Fruit fly (Drosophila melanogaster) whole organism, embryonic: ENCODE results near the gene CG34266.
A peak's percentile ranks its signal among the peaks of the same experiment; 100 is the strongest.

Source experiments
- ATbp ChIP-seq: fragments of 200-800 bp; sonication (Bioruptor generic); optimal IDR thresholded peaks from 2 replicates; lab custom pipeline; 2017; ENCODE audit warnings: missing biosample characterization, mild to moderate bottlenecking, missing genetic modification characterization, missing genetic modification reagents
- Bteb2 ChIP-seq: fragments of 200-800 bp; sonication (Bioruptor generic); optimal IDR thresholded peaks from 2 replicates; lab custom pipeline; 2016; ENCODE audit warnings: missing biosample characterization, missing genetic modification characterization
- CG10321 ChIP-seq: fragments of 200-800 bp; sonication (Bioruptor generic); IDR thresholded peaks from 2 replicates; pipeline ENCODE4 v1.3.6; 2022; ENCODE audit warnings: missing biosample characterization, missing genetic modification characterization
- CG10959 ChIP-seq: fragments of 200-800 bp; sonication (Bioruptor generic); IDR thresholded peaks from 2 replicates; pipeline ENCODE4 v1.3.6; 2022; ENCODE audit warnings: missing biosample characterization, missing genetic modification characterization
- CG11696 ChIP-seq: fragments of 200-800 bp; sonication (Bioruptor generic); IDR thresholded peaks from 2 replicates; pipeline ENCODE4 v1.3.6; 2022; ENCODE audit warnings: missing biosample characterization, missing genetic modification characterization
- CG12104 ChIP-seq: fragments of 200-800 bp; sonication (Bioruptor generic); optimal IDR thresholded peaks from 3 replicates; lab custom pipeline; 2016; ENCODE audit warnings: missing biosample characterization, missing genetic modification characterization
- CG13424 ChIP-seq: fragments of 200-800 bp; sonication (Bioruptor generic); optimal IDR thresholded peaks from 2 replicates; lab custom pipeline; 2019; ENCODE audit warnings: missing biosample characterization, mild to moderate bottlenecking, missing genetic modification characterization, moderate library complexity
- CG17359 ChIP-seq: fragments of 200-800 bp; sonication (Bioruptor generic); optimal IDR thresholded peaks from 3 replicates; lab custom pipeline; 2018; ENCODE audit warnings: missing biosample characterization, mild to moderate bottlenecking, missing genetic modification characterization, moderate library complexity
- CG2889 ChIP-seq: fragments of 200-800 bp; sonication (Bioruptor generic); IDR thresholded peaks from 3 replicates; pipeline ENCODE4 v1.3.6; 2022; ENCODE audit warnings: missing biosample characterization, missing genetic modification characterization
- CG34376 ChIP-seq: fragments of 200-800 bp; sonication (Bioruptor generic); optimal IDR thresholded peaks from 2 replicates; lab custom pipeline; 2018; ENCODE audit warnings: missing biosample characterization, mild to moderate bottlenecking, missing genetic modification characterization
- CG4328 ChIP-seq: fragments of 200-800 bp; sonication (Bioruptor generic); optimal IDR thresholded peaks from 3 replicates; lab custom pipeline; 2017; ENCODE audit warnings: missing biosample characterization, missing genetic modification reagents, missing genetic modification characterization
- CG4707 ChIP-seq: fragments of 200-800 bp; sonication (Bioruptor generic); optimal IDR thresholded peaks from 2 replicates; lab custom pipeline; 2018; ENCODE audit warnings: missing biosample characterization, mild to moderate bottlenecking, missing genetic modification characterization, moderate library complexity
- CG4820 ChIP-seq: fragments of 200-800 bp; sonication (Bioruptor generic); optimal IDR thresholded peaks from 3 replicates; lab custom pipeline; 2016; ENCODE audit warnings: missing biosample characterization, missing genetic modification characterization
- CG5953 ChIP-seq: fragments of 200-800 bp; sonication (Bioruptor generic); IDR thresholded peaks from 2 replicates; pipeline ENCODE4 v1.3.6; 2022; ENCODE audit warnings: missing biosample characterization, missing genetic modification characterization
- CG6854 ChIP-seq: fragments of 200-800 bp; sonication (Bioruptor generic); optimal IDR thresholded peaks from 3 replicates; lab custom pipeline; 2017; ENCODE audit warnings: missing biosample characterization, mild to moderate bottlenecking, missing genetic modification characterization
- CG7271 ChIP-seq: fragments of 200-800 bp; sonication (Bioruptor generic); optimal IDR thresholded peaks from 2 replicates; lab custom pipeline; 2018; ENCODE audit warnings: missing biosample characterization, mild to moderate bottlenecking, missing genetic modification characterization, moderate library complexity
- CG7357 ChIP-seq: fragments of 200-800 bp; sonication (Bioruptor generic); IDR thresholded peaks from 3 replicates; pipeline ENCODE4 v1.3.6; 2022; ENCODE audit warnings: missing biosample characterization, missing genetic modification characterization
- CG7963 ChIP-seq: fragments of 200-800 bp; sonication (Bioruptor generic); IDR thresholded peaks from 3 replicates; pipeline ENCODE4 v1.3.6; 2022; ENCODE audit warnings: missing biosample characterization, missing genetic modification characterization; ENCODE audit not compliant: partially characterized antibody
- Dad ChIP-seq: fragments of 200-800 bp; sonication (Bioruptor generic); optimal IDR thresholded peaks from 3 replicates; lab custom pipeline; 2016; ENCODE audit warnings: missing biosample characterization, missing genetic modification characterization
- ERR ChIP-seq: fragments of 200-800 bp; sonication (Bioruptor generic); optimal IDR thresholded peaks from 2 replicates; lab custom pipeline; 2016; ENCODE audit warnings: missing biosample characterization, missing genetic modification characterization
- Ets65A ChIP-seq: fragments of 200-800 bp; sonication (Bioruptor generic); peaks from one replicate; lab custom pipeline; 2016; ENCODE audit warnings: missing biosample characterization, missing genetic modification characterization
- HLH54F ChIP-seq: fragments of 200-800 bp; sonication (Bioruptor generic); optimal IDR thresholded peaks from 3 replicates; lab custom pipeline; 2016; ENCODE audit warnings: missing biosample characterization, missing genetic modification characterization
- Hr51 ChIP-seq, 2 experiments: fragments of 200-800 bp; sonication (Bioruptor generic); optimal IDR thresholded peaks; 2 replicates in 1 of 2; 3 replicates in 1 of 2; lab custom pipeline; 2016 to 2018; ENCODE audit warnings: missing biosample characterization in 2 of 2, missing genetic modification characterization in 2 of 2, mild to moderate bottlenecking in 1 of 2, moderate library complexity in 1 of 2
- Mes4 ChIP-seq: fragments of 200-800 bp; sonication (Bioruptor generic); optimal IDR thresholded peaks from 2 replicates; lab custom pipeline; 2016; ENCODE audit warnings: missing biosample characterization, missing genetic modification characterization
- NC2α ChIP-seq: fragments of 200-800 bp; sonication (Bioruptor generic); optimal IDR thresholded peaks from 2 replicates; lab custom pipeline; 2016; ENCODE audit warnings: missing biosample characterization, missing genetic modification characterization
- Nf-YA ChIP-seq: fragments of 200-800 bp; sonication (Bioruptor generic); IDR thresholded peaks from 2 replicates; pipeline ENCODE4 v1.3.6; 2022; ENCODE audit warnings: missing biosample characterization, missing genetic modification characterization
- Pdp1 ChIP-seq, 2 experiments: fragments of 200-800 bp; sonication (Bioruptor generic); optimal IDR thresholded peaks; 3 replicates each; lab custom pipeline; 2016; ENCODE audit warnings: missing biosample characterization in 2 of 2, missing genetic modification characterization in 2 of 2, mild to moderate bottlenecking in 1 of 2, moderate library complexity in 1 of 2
- Sox100B ChIP-seq: fragments of 200-800 bp; sonication (Bioruptor generic); optimal IDR thresholded peaks from 3 replicates; lab custom pipeline; 2018; ENCODE audit warnings: missing biosample characterization, mild to moderate bottlenecking, missing genetic modification characterization
- ap ChIP-seq: fragments of 200-800 bp; sonication (Bioruptor generic); IDR thresholded peaks from 2 replicates; pipeline ENCODE4 v1.3.6; 2022; ENCODE audit warnings: missing biosample characterization, missing genetic modification characterization
- bsh ChIP-seq, 2 experiments: fragments of 200-800 bp; sonication (Bioruptor generic); optimal IDR thresholded peaks; 2 replicates each; lab custom pipeline; 2017 to 2018; ENCODE audit warnings: mild to moderate bottlenecking in 2 of 2, missing biosample characterization in 2 of 2, missing genetic modification characterization in 2 of 2, moderate library complexity in 1 of 2
- cas ChIP-seq: fragments of 200-800 bp; sonication (Bioruptor generic); IDR thresholded peaks from 2 replicates; pipeline ENCODE4 v1.3.6; 2022; ENCODE audit warnings: missing biosample characterization, missing genetic modification characterization
- hbn ChIP-seq: fragments of 200-800 bp; sonication (Bioruptor generic); IDR thresholded peaks from 2 replicates; pipeline ENCODE4 v1.3.6; 2022; ENCODE audit warnings: missing biosample characterization, missing genetic modification characterization; ENCODE audit not compliant: partially characterized antibody
- hkb ChIP-seq, 2 experiments: fragments of 200-800 bp in 1 of 2; fragments of >200 bp in 1 of 2; sonication (Bioruptor generic) in 1 of 2; IDR thresholded peaks in 1 of 2; optimal IDR thresholded peaks in 1 of 2; 2 replicates each; pipeline versions ENCODE4 v1.3.6 to Lab custom; 2017 to 2022; ENCODE audit warnings: missing biosample characterization in 1 of 2, missing genetic modification characterization in 1 of 2
- knrl ChIP-seq: fragments of 200-800 bp; sonication (Bioruptor generic); IDR thresholded peaks from 3 replicates; pipeline ENCODE4 v1.3.6; 2022; ENCODE audit warnings: missing biosample characterization, missing genetic modification characterization; ENCODE audit not compliant: partially characterized antibody
- lilli ChIP-seq: fragments of 200-800 bp; sonication (Bioruptor generic); optimal IDR thresholded peaks from 3 replicates; lab custom pipeline; 2016; ENCODE audit warnings: missing biosample characterization, missing genetic modification characterization
- lola ChIP-seq, 3 experiments: fragments of >200 bp in 2 of 3; fragments of 200-800 bp in 1 of 3; sonication (Bioruptor generic) in 1 of 3; optimal IDR thresholded peaks; 2 replicates each; lab custom pipeline; 2017 to 2019; ENCODE audit warnings: missing biosample characterization in 3 of 3, missing genetic modification characterization in 3 of 3, mild to moderate bottlenecking in 1 of 3, moderate library complexity in 1 of 3
- maf-S ChIP-seq: fragments of 200-800 bp; sonication (Bioruptor generic); optimal IDR thresholded peaks from 2 replicates; lab custom pipeline; 2016; ENCODE audit warnings: missing biosample characterization, missing genetic modification characterization
- nau ChIP-seq: fragments of 200-800 bp; sonication (Bioruptor generic); optimal IDR thresholded peaks from 3 replicates; lab custom pipeline; 2017; ENCODE audit warnings: missing biosample characterization, mild to moderate bottlenecking, missing genetic modification characterization, missing genetic modification reagents
- onecut ChIP-seq: fragments of 200-800 bp; sonication (Bioruptor generic); IDR thresholded peaks from 2 replicates; pipeline ENCODE4 v1.3.6; 2022; ENCODE audit warnings: missing biosample characterization, missing genetic modification characterization
- pita ChIP-seq: fragments of 200-800 bp; sonication (Bioruptor generic); optimal IDR thresholded peaks from 2 replicates; lab custom pipeline; 2017; ENCODE audit warnings: missing biosample characterization, mild to moderate bottlenecking, missing genetic modification characterization
- tll ChIP-seq, 2 experiments: fragments of 200-800 bp in 1 of 2; fragments of >200 bp in 1 of 2; sonication (Bioruptor generic) in 1 of 2; optimal IDR thresholded peaks; 2 replicates each; lab custom pipeline; 2017 to 2019; ENCODE audit warnings: missing biosample characterization in 2 of 2, missing genetic modification characterization in 2 of 2, mild to moderate bottlenecking in 1 of 2, moderate library complexity in 1 of 2
- twi ChIP-seq: fragments of 200-800 bp; optimal IDR thresholded peaks from 2 replicates; lab custom pipeline; 2019; ENCODE audit warnings: missing biosample characterization, mild to moderate bottlenecking, missing genetic modification characterization, moderate library complexity
- zen ChIP-seq: fragments of 200-800 bp; sonication (Bioruptor generic); optimal IDR thresholded peaks from 3 replicates; lab custom pipeline; 2018; ENCODE audit warnings: missing biosample characterization, mild to moderate bottlenecking, missing genetic modification characterization, moderate library complexity

CG34266 gene

DNA sequence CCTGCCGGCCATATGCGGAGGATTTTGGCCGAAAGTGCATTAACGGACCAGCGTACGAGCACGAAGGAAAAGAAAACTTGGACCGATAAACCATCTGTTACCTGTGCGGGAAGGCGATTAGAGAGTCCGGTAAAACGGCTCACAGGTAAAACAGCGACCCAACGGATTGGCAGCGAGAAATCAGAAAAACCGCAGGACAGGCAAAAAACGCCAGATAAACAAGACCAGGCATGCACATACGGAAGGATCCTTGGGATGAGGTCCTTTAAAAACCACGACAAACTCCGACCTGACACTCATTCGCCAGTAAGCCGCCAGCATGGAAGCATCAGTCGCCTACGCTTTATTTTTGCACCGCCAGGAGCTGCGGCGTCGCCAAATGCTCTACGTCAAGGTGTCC lies at the start of gene CG34266:
CG34266 (plus strand) TSS at position 301 of the 400 bp plus-strand sequence.
- TF ChIP-seq Dad (GFP tag; lab: Kevin White, UChicago) (no peak), Ets65A (peak; percentile 81)

- TF ChIP-seq Pdp1 (GFP tag; optimal IDR thresholded peaks at IDR 0.05; lab: Kevin White, UChicago) (no peak), tll (GFP tag; optimal IDR thresholded peaks at IDR 0.05; lab: Kevin White, UChicago) (peak in 1 of 2 experiments; percentile 20), CG6854 (GFP tag; lab: Kevin White, UChicago) (no peak)
These were observed 42.9 kb upstream of the CG34266 start, which contains the start of gene CG13716 for dm6 chr3L:4634689-4635088. CG13716 (minus strand) TSS chr3L:4634789.

DNA sequence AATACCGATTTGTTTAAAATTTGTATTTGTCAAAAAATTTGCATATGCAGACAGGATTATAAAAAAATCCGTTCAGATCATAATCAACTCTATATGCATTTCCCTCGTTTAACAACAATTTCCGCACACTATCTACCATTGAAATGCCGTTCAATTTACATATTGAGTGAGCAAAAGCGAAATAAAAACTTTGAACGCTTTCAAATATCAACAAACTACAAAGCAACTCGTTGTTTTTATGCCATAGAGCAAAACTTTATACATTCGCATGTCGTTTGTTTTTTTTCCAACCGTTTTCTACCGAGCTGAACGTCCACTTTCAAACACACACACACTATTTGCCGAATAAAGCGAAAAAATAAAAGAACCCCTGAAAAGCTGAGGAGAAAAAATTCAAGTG lies 29.7 kb upstream of the CG34266 start, which contains the start of gene TTLL1B:
TTLL1B (plus strand) TSS at position 301 of the 400 bp plus-strand sequence.
- TF ChIP-seq hkb (optimal IDR thresholded peaks at IDR 0.05; lab: Kevin White, UChicago) (no peak), hkb (GFP tag; IDR thresholded peaks at IDR 0.05; lab: Robert Waterston, UW) (no peak), onecut (GFP tag; lab: Robert Waterston, UW) (no peak), CG12104 (GFP tag; lab: Kevin White, UChicago) (no peak), CG5953 (GFP tag; lab: Robert Waterston, UW) (no peak), CG11696 (no peak), CG10959 (GFP tag; lab: Robert Waterston, UW) (no peak), pita (no peak), Sox100B (no peak), CG4820 (GFP tag; lab: Kevin White, UChicago) (no peak), cas (no peak), CG34376 (GFP tag; lab: Kevin White, UChicago) (no peak), ap (GFP tag; lab: Robert Waterston, UW) (no peak)

dm6 chr3L:4667289-4667688 lies 10.3 kb upstream of the CG34266 start, which contains the start of gene CG32236:
CG32236 (minus strand) TSS chr3L:4667389.
- no peak for TF ChIP-seq ERR (GFP tag; lab: Kevin White, UChicago)
- no peak for TF ChIP-seq Nf-YA (GFP tag; lab: Robert Waterston, UW)

- no peak for TF ChIP-seq Hr51 (GFP tag; optimal IDR thresholded peaks at IDR 0.05; lab: Kevin White, UChicago)
- no peak for TF ChIP-seq HLH54F (GFP tag; lab: Kevin White, UChicago)
- peak; percentile 8 for TF ChIP-seq CG7271 (tag; lab: Kevin White, UChicago)
- no peak for TF ChIP-seq CG7357 (GFP tag; lab: Robert Waterston, UW)
- no peak for TF ChIP-seq Mes4 (GFP tag; lab: Kevin White, UChicago)
- TF ChIP-seq hbn (GFP tag; lab: Robert Waterston, UW), result no peak
- no peak for TF ChIP-seq CG17359
- TF ChIP-seq maf-S (GFP tag; lab: Kevin White, UChicago), result no peak
- no peak for TF ChIP-seq nau (GFP tag; lab: Kevin White, UChicago)
- no peak for TF ChIP-seq CG4707 (GFP tag; lab: Kevin White, UChicago)
- TF ChIP-seq twi (tag; lab: Kevin White, UChicago), result no peak
- TF ChIP-seq CG7963 (GFP tag; lab: Robert Waterston, UW), result no peak
- peak; percentile 68 for TF ChIP-seq zen (tag; lab: Kevin White, UChicago)
- no peak for TF ChIP-seq CG2889
- no peak for TF ChIP-seq bsh (GFP tag; optimal IDR thresholded peaks at IDR 0.05; lab: Kevin White, UChicago)
- TF ChIP-seq CG13424 (tag; lab: Kevin White, UChicago), result no peak
- no peak for TF ChIP-seq lilli (GFP tag; lab: Kevin White, UChicago)
- TF ChIP-seq ATbp, result no peak
- no peak for TF ChIP-seq knrl (GFP tag; lab: Robert Waterston, UW)
- TF ChIP-seq CG10321, result no peak
- TF ChIP-seq Bteb2 (GFP tag; lab: Kevin White, UChicago), result no peak
- no peak for TF ChIP-seq CG4328 (GFP tag; lab: Kevin White, UChicago)
- TF ChIP-seq lola (GFP tag; optimal IDR thresholded peaks at IDR 0.05; lab: Kevin White, UChicago), result no peak
- no peak for TF ChIP-seq NC2α (GFP tag; lab: Kevin White, UChicago)
These were observed 1.4 kb downstream of the CG34266 start for dm6 chr3L:4679063-4679462.
